Worm (Caenorhabditis elegans) whole organism, L1 larva: Measurements from ENCODE around the gene zipt-2.3.
A peak's percentile ranks its signal among the peaks of the same experiment; 100 is the strongest.

Experiments used
- C04F5.9 ChIP-seq: sonication (generic microtip); optimal IDR thresholded peaks from 2 replicates; lab custom pipeline; 2016; ENCODE audit warnings: missing genetic modification characterization, missing compliant biosample characterization
- C16A3.4 ChIP-seq: fragments of 150-350 bp; optimal IDR thresholded peaks from 2 replicates; lab custom pipeline; 2014; ENCODE audit warnings: missing biosample characterization, missing genetic modification characterization
- F16B12.6 ChIP-seq: fragments of 150-350 bp; optimal IDR thresholded peaks from 2 replicates; lab custom pipeline; 2014; ENCODE audit warnings: missing biosample characterization, missing genetic modification characterization
- Y116A8C.19 ChIP-seq: sonication (generic microtip); optimal IDR thresholded peaks from 2 replicates; lab custom pipeline; 2016; ENCODE audit warnings: missing compliant biosample characterization, missing genetic modification characterization, borderline replicate concordance
- alr-1 ChIP-seq: fragments of 200-800 bp; sonication (Bioruptor generic); optimal IDR thresholded peaks from 2 replicates; lab custom pipeline; 2018; ENCODE audit warnings: borderline replicate concordance, mild to moderate bottlenecking, missing genetic modification characterization, missing compliant biosample characterization
- blmp-1 ChIP-seq: fragments of 150-350 bp; optimal IDR thresholded peaks from 2 replicates; lab custom pipeline; 2014; ENCODE audit warnings: missing biosample characterization, missing genetic modification characterization
- ceh-63 ChIP-seq: fragments of 200-800 bp; sonication (Bioruptor generic); optimal IDR thresholded peaks from 2 replicates; lab custom pipeline; 2018; ENCODE audit warnings: mild to moderate bottlenecking, missing genetic modification characterization, missing compliant biosample characterization
- ceh-82 ChIP-seq, 3 experiments: fragments of 150-350 bp in 1 of 3; sonication (generic microtip) in 2 of 3; optimal IDR thresholded peaks; 2 replicates each; lab custom pipeline; 2014 to 2017; ENCODE audit warnings: missing biosample characterization in 3 of 3, missing genetic modification characterization in 3 of 3
- ceh-88 ChIP-seq: fragments of 200-800 bp; sonication (Bioruptor generic); IDR thresholded peaks from 2 replicates; pipeline ENCODE4 v1.3.6; 2022; ENCODE audit warnings: missing genetic modification characterization, missing compliant biosample characterization
- ceh-90 ChIP-seq: sonication (generic microtip); optimal IDR thresholded peaks from 2 replicates; lab custom pipeline; 2016; ENCODE audit warnings: missing genetic modification characterization, missing compliant biosample characterization
- ces-1 ChIP-seq: fragments of 150-350 bp; optimal IDR thresholded peaks from 2 replicates; lab custom pipeline; 2014; ENCODE audit warnings: missing biosample characterization, missing genetic modification reagents, missing genetic modification characterization
- dpl-1 ChIP-seq, 3 experiments: fragments of 150-350 bp in 2 of 3; sonication (generic microtip) in 1 of 3; optimal IDR thresholded peaks; 2 replicates each; lab custom pipeline; 2014 to 2017; ENCODE audit warnings: missing biosample characterization in 3 of 3, missing genetic modification characterization in 3 of 3, missing genetic modification reagents in 3 of 3
- dsc-1 ChIP-seq: sonication (generic microtip); optimal IDR thresholded peaks from 2 replicates; lab custom pipeline; 2016; ENCODE audit warnings: mild to moderate bottlenecking, missing genetic modification characterization, missing compliant biosample characterization
- elt-2 ChIP-seq: sonication (generic microtip); optimal IDR thresholded peaks from 2 replicates; lab custom pipeline; 2016; ENCODE audit warnings: missing genetic modification characterization, mild to moderate bottlenecking, inconsistent platforms, missing compliant biosample characterization, missing genetic modification reagents
- elt-3 ChIP-seq, 6 experiments: fragments of 150-350 bp in 1 of 6; sonication (generic microtip); optimal IDR thresholded peaks; 2 replicates each; lab custom pipeline; 2017 to 2018; ENCODE audit warnings: missing biosample characterization in 6 of 6, missing genetic modification characterization in 6 of 6, inconsistent platforms in 1 of 6
- fkh-10 ChIP-seq: sonication (generic microtip); optimal IDR thresholded peaks from 2 replicates; lab custom pipeline; 2017; ENCODE audit warnings: missing biosample characterization, missing genetic modification reagents, missing genetic modification characterization
- fos-1 ChIP-seq: fragments of 150-350 bp; optimal IDR thresholded peaks from 2 replicates; lab custom pipeline; 2014; ENCODE audit warnings: missing biosample characterization, missing genetic modification characterization
- hlh-4 ChIP-seq: sonication (generic microtip); optimal IDR thresholded peaks from 2 replicates; lab custom pipeline; 2016; ENCODE audit warnings: mild to moderate bottlenecking, missing genetic modification characterization, missing compliant biosample characterization
- isw-1 ChIP-seq: fragments of 200-800 bp; sonication (Bioruptor generic); IDR thresholded peaks from 2 replicates; pipeline ENCODE4 v1.3.6; 2022; ENCODE audit warnings: missing genetic modification characterization, missing compliant biosample characterization
- jun-1 ChIP-seq: fragments of 150-350 bp; optimal IDR thresholded peaks from 2 replicates; lab custom pipeline; 2014; ENCODE audit warnings: missing biosample characterization, missing genetic modification reagents, missing genetic modification characterization
- lin-15B ChIP-seq: fragments of 150-350 bp; sonication (generic microtip); optimal IDR thresholded peaks from 3 replicates; lab custom pipeline; 2014; ENCODE audit warnings: missing biosample characterization, missing genetic modification characterization
- lin-35 ChIP-seq, 2 experiments: fragments of 150-350 bp; optimal IDR thresholded peaks; 2 replicates each; lab custom pipeline; 2014; ENCODE audit warnings: missing biosample characterization in 2 of 2, missing genetic modification characterization in 2 of 2, missing genetic modification reagents in 2 of 2
- lir-3 ChIP-seq: sonication (generic microtip); optimal IDR thresholded peaks from 2 replicates; lab custom pipeline; 2016; ENCODE audit warnings: mild to moderate bottlenecking, missing genetic modification characterization, moderate library complexity, missing compliant biosample characterization; ENCODE audit not compliant: poor library complexity
- lsy-2 ChIP-seq, 2 experiments: fragments of 150-350 bp; optimal IDR thresholded peaks; 2 replicates each; lab custom pipeline; 2014; ENCODE audit warnings: missing biosample characterization in 2 of 2, missing genetic modification characterization in 2 of 2
- mef-2 ChIP-seq: fragments of 150-350 bp; optimal IDR thresholded peaks from 2 replicates; lab custom pipeline; 2014; ENCODE audit warnings: missing biosample characterization, missing genetic modification characterization
- mep-1 ChIP-seq: fragments of 150-350 bp; optimal IDR thresholded peaks from 2 replicates; lab custom pipeline; 2014; ENCODE audit warnings: missing biosample characterization, missing genetic modification characterization
- nhr-19 ChIP-seq: fragments of 200-800 bp; sonication (Bioruptor generic); conservative IDR thresholded peaks from 2 replicates; pipeline ENCODE4 v1.3.6; 2022; ENCODE audit warnings: missing genetic modification characterization, missing compliant biosample characterization
- nhr-20 ChIP-seq: sonication (generic microtip); optimal IDR thresholded peaks from 2 replicates; lab custom pipeline; 2016; ENCODE audit warnings: mild to moderate bottlenecking, missing genetic modification characterization, missing compliant biosample characterization
- nhr-237 ChIP-seq: fragments of 150-350 bp; optimal IDR thresholded peaks from 2 replicates; lab custom pipeline; 2014; ENCODE audit warnings: missing biosample characterization, missing genetic modification characterization
- nhr-47 ChIP-seq: sonication (generic microtip); optimal IDR thresholded peaks from 2 replicates; lab custom pipeline; 2016; ENCODE audit warnings: mild to moderate bottlenecking, missing genetic modification characterization, moderate library complexity, missing compliant biosample characterization
- nhr-76 ChIP-seq: sonication (generic microtip); optimal IDR thresholded peaks from 2 replicates; lab custom pipeline; 2017; ENCODE audit warnings: missing biosample characterization, missing genetic modification characterization
- nhr-77 ChIP-seq: fragments of 150-350 bp; optimal IDR thresholded peaks from 2 replicates; lab custom pipeline; 2014; ENCODE audit warnings: missing biosample characterization, missing genetic modification characterization
- nhr-90 ChIP-seq: sonication (generic microtip); optimal IDR thresholded peaks from 2 replicates; lab custom pipeline; 2016; ENCODE audit warnings: mild to moderate bottlenecking, missing genetic modification characterization, missing compliant biosample characterization; ENCODE audit not compliant: poor library complexity
- pag-3 ChIP-seq: sonication (generic microtip); optimal IDR thresholded peaks from 2 replicates; lab custom pipeline; 2017; ENCODE audit warnings: missing genetic modification characterization, mild to moderate bottlenecking, missing compliant biosample characterization, antibody characterized with exemption, borderline replicate concordance; ENCODE audit not compliant: insufficient read depth
- pax-3 ChIP-seq: fragments of 200-800 bp; sonication (Bioruptor generic); optimal IDR thresholded peaks from 2 replicates; lab custom pipeline; 2018; ENCODE audit warnings: mild to moderate bottlenecking, missing genetic modification characterization, moderate library complexity, missing compliant biosample characterization
- rnt-1 ChIP-seq: sonication (generic microtip); optimal IDR thresholded peaks from 2 replicates; lab custom pipeline; 2016; ENCODE audit warnings: mild to moderate bottlenecking, missing genetic modification characterization, moderate library complexity, missing compliant biosample characterization
- snpc-4 ChIP-seq: fragments of 150-350 bp; optimal IDR thresholded peaks from 2 replicates; lab custom pipeline; 2014; ENCODE audit warnings: missing biosample characterization, missing genetic modification characterization
- snu-23 ChIP-seq: sonication (generic microtip); optimal IDR thresholded peaks from 2 replicates; lab custom pipeline; 2016; ENCODE audit warnings: missing genetic modification characterization, missing compliant biosample characterization
- sptf-1 ChIP-seq: fragments of 150-350 bp; optimal IDR thresholded peaks from 2 replicates; lab custom pipeline; 2014; ENCODE audit warnings: missing biosample characterization, missing genetic modification characterization
- tbx-2 ChIP-seq: sonication (generic microtip); optimal IDR thresholded peaks from 2 replicates; lab custom pipeline; 2016; ENCODE audit warnings: missing genetic modification characterization, missing compliant biosample characterization
- tlp-1 ChIP-seq: fragments of 150-350 bp; optimal IDR thresholded peaks from 2 replicates; lab custom pipeline; 2014; ENCODE audit warnings: missing biosample characterization, missing genetic modification characterization
- unc-130 ChIP-seq: fragments of 150-350 bp; optimal IDR thresholded peaks from 2 replicates; lab custom pipeline; 2017; ENCODE audit warnings: missing biosample characterization, missing genetic modification characterization, inconsistent platforms
- unc-30 ChIP-seq: sonication (generic microtip); optimal IDR thresholded peaks from 2 replicates; lab custom pipeline; 2017; ENCODE audit warnings: missing biosample characterization, missing genetic modification characterization
- unc-62 ChIP-seq: fragments of 150-350 bp; optimal IDR thresholded peaks from 2 replicates; lab custom pipeline; 2014; ENCODE audit warnings: missing biosample characterization, missing genetic modification reagents, missing genetic modification characterization
- unc-86 ChIP-seq: sonication (generic microtip); optimal IDR thresholded peaks from 2 replicates; lab custom pipeline; 2016; ENCODE audit warnings: missing genetic modification characterization, missing compliant biosample characterization
- unc-98 ChIP-seq: fragments of 200-800 bp; sonication (Bioruptor generic); IDR thresholded peaks from 2 replicates; pipeline ENCODE4 v1.3.6; 2022; ENCODE audit warnings: missing genetic modification characterization, missing compliant biosample characterization
- xbp-1 ChIP-seq: sonication (generic microtip); optimal IDR thresholded peaks from 2 replicates; lab custom pipeline; 2016; ENCODE audit warnings: missing genetic modification characterization, missing compliant biosample characterization
- zag-1 ChIP-seq: fragments of 150-350 bp; optimal IDR thresholded peaks from 2 replicates; lab custom pipeline; 2014; ENCODE audit warnings: missing biosample characterization, missing genetic modification characterization
- ztf-11 ChIP-seq, 2 experiments: sonication (generic microtip); optimal IDR thresholded peaks; 2 replicates each; lab custom pipeline; 2016 to 2017; ENCODE audit warnings: missing genetic modification characterization in 2 of 2, missing biosample characterization in 1 of 2, missing compliant biosample characterization in 1 of 2

The zipt-2.3 gene

DNA sequence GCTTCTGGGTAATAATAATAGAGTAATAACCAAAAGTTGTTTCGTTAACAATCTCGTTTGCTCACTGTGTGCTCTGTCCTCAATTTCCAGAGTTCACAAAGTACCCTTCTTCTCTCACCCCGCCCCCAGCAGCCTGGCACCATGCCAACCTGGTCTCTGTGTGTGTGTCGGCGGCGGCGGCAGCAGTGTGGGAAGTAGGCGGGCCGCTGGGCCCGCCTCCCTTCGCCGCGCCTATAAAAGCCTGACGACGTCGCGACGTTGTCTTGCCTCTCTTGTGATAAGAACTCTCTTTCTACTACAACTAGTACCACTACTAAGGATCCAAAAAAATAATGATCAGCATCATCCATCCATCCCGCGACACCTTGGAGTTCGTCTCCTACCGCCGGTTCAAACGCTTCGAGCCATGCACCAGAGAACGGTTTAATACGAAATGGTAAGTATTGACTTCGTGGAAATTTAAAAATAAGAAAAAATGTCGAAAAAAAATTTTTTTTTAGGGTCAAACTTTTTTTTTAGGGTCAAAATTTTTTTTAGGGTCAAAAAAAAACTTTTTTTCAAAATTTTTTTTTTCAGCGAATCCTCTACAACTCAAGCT is 46.7 kb downstream of the zipt-2.3 start, which contains the start of gene C31C9.7 (continued):
- TF ChIP-seq Y116A8C.19 (tag; lab: Kevin White, UChicago) (no peak), tlp-1 (tag; lab: Kevin White, UChicago) (no peak), snu-23 (GFP tag; lab: Kevin White, UChicago) (peak; percentile 19), elt-2 (peak; percentile 43), ceh-90 (no peak), fkh-10 (GFP tag; lab: Kevin White, UChicago) (no peak), fos-1 (tag; lab: Kevin White, UChicago) (no peak), lir-3 (tag; lab: Kevin White, UChicago) (no peak), unc-62 (GFP tag; lab: Kevin White, UChicago) (no peak), unc-98 (no peak), lin-15B (no peak), pag-3 (tag; lab: Kevin White, UChicago) (no peak), nhr-237 (tag; lab: Kevin White, UChicago) (no peak), isw-1 (GFP tag; lab: Robert Waterston, UW) (no peak), unc-130 (tag; lab: Kevin White, UChicago) (no peak), jun-1 (tag; lab: Kevin White, UChicago) (no peak), nhr-90 (tag; lab: Kevin White, UChicago) (peak; percentile 29), ztf-11 (tag; optimal IDR thresholded peaks at IDR 0.05; lab: Kevin White, UChicago) (no peak), alr-1 (tag; lab: Kevin White, UChicago) (no peak), xbp-1 (no peak), C04F5.9 (tag; lab: Kevin White, UChicago) (no peak), unc-30 (tag; lab: Kevin White, UChicago) (no peak), dpl-1 (GFP tag; optimal IDR thresholded peaks at IDR 0.05; lab: Kevin White, UChicago) (no peak), nhr-47 (peak; percentile 8), blmp-1 (tag; lab: Kevin White, UChicago) (no peak), mef-2 (no peak), rnt-1 (tag; lab: Kevin White, UChicago) (no peak), C16A3.4 (no peak), elt-3 (tag; optimal IDR thresholded peaks at IDR 0.05; lab: Kevin White, UChicago) (no peak), ceh-82 (tag; optimal IDR thresholded peaks at IDR 0.05; lab: Kevin White, UChicago) (no peak), F16B12.6 (no peak), unc-86 (tag; lab: Kevin White, UChicago) (no peak), ces-1 (GFP tag; lab: Kevin White, UChicago) (no peak)

ce11 chrII:13664993-13665680 is 50.5 kb downstream of the zipt-2.3 start:
- TF ChIP-seq dsc-1 (no peak), tlp-1 (tag; lab: Kevin White, UChicago) (peak; percentile 53), unc-86 (tag; lab: Kevin White, UChicago) (no peak), ceh-63 (GFP tag; lab: Kevin White, UChicago) (no peak), nhr-20 (tag; lab: Kevin White, UChicago) (peak; percentile 32), zag-1 (tag; lab: Kevin White, UChicago) (no peak), sptf-1 (no peak), mep-1 (no peak), ceh-82 (tag; optimal IDR thresholded peaks at IDR 0.05; lab: Kevin White, UChicago) (no peak), elt-2 (peak; percentile 92), pax-3 (tag; lab: Kevin White, UChicago) (no peak), fkh-10 (GFP tag; lab: Kevin White, UChicago) (no peak), lin-15B (no peak), nhr-77 (tag; lab: Kevin White, UChicago) (no peak), snpc-4 (tag; lab: Kevin White, UChicago) (no peak), hlh-4 (tag; lab: Kevin White, UChicago) (no peak), ceh-88 (GFP tag; lab: Robert Waterston, UW) (no peak), isw-1 (GFP tag; lab: Robert Waterston, UW) (no peak), nhr-19 (GFP tag; lab: Robert Waterston, UW) (0 out of 2 replicates have a peak, but pooled peaks have one; percentile 4), tbx-2 (no peak), jun-1 (tag; lab: Kevin White, UChicago) (peak; percentile 15), Y116A8C.19 (tag; lab: Kevin White, UChicago) (no peak), nhr-76 (tag; lab: Kevin White, UChicago) (no peak), lsy-2 (tag; optimal IDR thresholded peaks at IDR 0.05; lab: Kevin White, UChicago) (peak in 1 of 2 experiments; percentile 26), unc-130 (tag; lab: Kevin White, UChicago) (no peak), pag-3 (tag; lab: Kevin White, UChicago) (no peak), lin-35 (GFP tag; optimal IDR thresholded peaks at IDR 0.05; lab: Kevin White, UChicago) (peak in 1 of 2 experiments; percentile 8)
